Worm (Caenorhabditis elegans) whole organism, early embryonic: ENCODE data around the gene C32C4.3.

Source experiments
- B0310.2 ChIP-seq: sonication (generic microtip); optimal IDR thresholded peaks from 2 replicates; lab custom pipeline; 2016; ENCODE audit warnings: mild to moderate bottlenecking, missing genetic modification characterization, missing compliant biosample characterization
- F13C5.2 ChIP-seq: sonication (generic microtip); optimal IDR thresholded peaks from 2 replicates; lab custom pipeline; 2017; ENCODE audit warnings: mild to moderate bottlenecking, missing genetic modification characterization, inconsistent platforms, missing compliant biosample characterization
- ama-1 ChIP-seq: fragments of 150-350 bp; optimal IDR thresholded peaks from 2 replicates; lab custom pipeline; 2014
- flt-1 ChIP-seq: fragments of 200-800 bp; sonication (Bioruptor generic); IDR thresholded peaks from 2 replicates; pipeline ENCODE4 v1.3.6; 2022; ENCODE audit warnings: missing genetic modification characterization, missing compliant biosample characterization
- scrt-1 ChIP-seq: fragments of 200-800 bp; sonication (Bioruptor generic); IDR thresholded peaks from 2 replicates; pipeline ENCODE4 v1.3.6; 2022; ENCODE audit warnings: missing genetic modification characterization, missing compliant biosample characterization
- tbx-11 ChIP-seq: fragments of 200-800 bp; sonication (Bioruptor generic); IDR thresholded peaks from 2 replicates; pipeline ENCODE4 v1.3.6; 2022; ENCODE audit warnings: missing genetic modification characterization, missing compliant biosample characterization
- tbx-37 ChIP-seq: fragments of 200-800 bp; sonication (Bioruptor generic); conservative IDR thresholded peaks from 2 replicates; pipeline ENCODE4 v1.3.6; 2022; ENCODE audit warnings: missing genetic modification reagents, missing genetic modification characterization, missing compliant biosample characterization

ce11 chrV:10635722-10636121, 11.2 kb downstream of the C32C4.3 start, which contains the start of gene kvs-2:
- TF ChIP-seq tbx-37 (GFP tag; lab: Robert Waterston, UW) = no peak
- TF ChIP-seq F13C5.2 (tag; lab: Kevin White, UChicago) = no peak
- TF ChIP-seq tbx-11 (GFP tag; lab: Robert Waterston, UW) = no peak
- no peak for TF ChIP-seq scrt-1 (GFP tag; lab: Robert Waterston, UW)
- TF ChIP-seq ama-1 = no peak
- TF ChIP-seq B0310.2 (tag; lab: Kevin White, UChicago) = no peak
- TF ChIP-seq flt-1 (GFP tag; lab: Robert Waterston, UW) = no peak
